ENCODE assay signal across 5 fruit fly cellular contexts in the genomic region with DNA sequence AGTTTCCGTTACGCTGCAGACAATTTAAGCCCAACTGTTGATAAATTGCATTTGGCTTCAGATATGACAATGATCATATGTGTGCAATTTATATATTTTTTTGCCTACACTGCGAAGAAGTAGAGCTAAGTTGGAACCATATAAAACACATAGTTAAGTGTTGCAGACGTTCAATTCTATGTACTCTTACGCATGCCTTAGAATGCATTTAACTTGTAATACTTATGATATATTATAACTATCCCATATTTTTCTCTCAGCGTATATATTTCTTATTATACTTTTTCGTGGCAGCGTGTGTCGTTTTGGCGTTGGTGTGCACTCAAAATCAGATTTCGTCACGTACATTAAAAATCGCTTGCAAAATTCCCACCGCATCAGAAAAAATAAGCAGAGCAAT.
TF ChIP-seq lines count a peak whose summit lies in the region.

No protein-coding gene starts in this region.

- no peak for TF ChIP-seq CTCF in whole organism, embryonic (GFP tag; optimal IDR thresholded peaks at IDR 0.05; lab: Kevin White, UChicago)

TF ChIP-seq in whole organism, adult, 20 proteins besides CTCF, POLR2A, EP300 and RAD21 (continues in another document):
- TF ChIP-seq cnc (optimal IDR thresholded peaks at IDR 0.05; lab: Kevin White, UChicago): no peak
- no peak for TF ChIP-seq pad (GFP tag; optimal IDR thresholded peaks at IDR 0.05; lab: Kevin White, UChicago)
- TF ChIP-seq Hr96 (GFP tag; optimal IDR thresholded peaks at IDR 0.05; lab: Kevin White, UChicago): no peak
- TF ChIP-seq Mnt (GFP tag; optimal IDR thresholded peaks at IDR 0.05; lab: Kevin White, UChicago): no peak
- peak; percentile 47 for TF ChIP-seq CG1620 (GFP tag; optimal IDR thresholded peaks at IDR 0.05; lab: Kevin White, UChicago)
- no peak for TF ChIP-seq CG12768 (GFP tag; optimal IDR thresholded peaks at IDR 0.05; lab: Kevin White, UChicago)
- peak; percentile 31 for TF ChIP-seq CG7045 (GFP tag; optimal IDR thresholded peaks at IDR 0.05; lab: Kevin White, UChicago)
- no peak for TF ChIP-seq cic (GFP tag; optimal IDR thresholded peaks at IDR 0.05; lab: Kevin White, UChicago)
- TF ChIP-seq CG7101 (tag; optimal IDR thresholded peaks at IDR 0.05; lab: Kevin White, UChicago): peak; percentile 73
- TF ChIP-seq toe (GFP tag; optimal IDR thresholded peaks at IDR 0.05; lab: Kevin White, UChicago): no peak
- peak; percentile 37 for TF ChIP-seq CG5204 (GFP tag; optimal IDR thresholded peaks at IDR 0.05; lab: Kevin White, UChicago)
- TF ChIP-seq Crg-1 (GFP tag; optimal IDR thresholded peaks at IDR 0.05; lab: Kevin White, UChicago): no peak
- no peak for TF ChIP-seq kay (GFP tag; lab: Kevin White, UChicago; ENCODE audit: borderline replicate concordance)
- peak; percentile 83 for TF ChIP-seq bab1 (GFP tag; optimal IDR thresholded peaks at IDR 0.05; lab: Kevin White, UChicago)
- peak; percentile 36 for TF ChIP-seq tj (GFP tag; optimal IDR thresholded peaks at IDR 0.05; lab: Kevin White, UChicago)
- peak; percentile 47 for TF ChIP-seq CG33017 (tag; optimal IDR thresholded peaks at IDR 0.05; lab: Kevin White, UChicago)
- TF ChIP-seq Clk (GFP tag; optimal IDR thresholded peaks at IDR 0.05; lab: Kevin White, UChicago): no peak
- peak; percentile 28 for TF ChIP-seq CG11617 (GFP tag; optimal IDR thresholded peaks at IDR 0.05; lab: Kevin White, UChicago)

TF ChIP-seq in whole organism, embryonic, 481 proteins besides CTCF, POLR2A, EP300 and RAD21 (continues in another document):
- TF ChIP-seq az2 (GFP tag; optimal IDR thresholded peaks at IDR 0.05; lab: Kevin White, UChicago): peak; percentile 0
- TF ChIP-seq Max (GFP tag; optimal IDR thresholded peaks at IDR 0.05; lab: Kevin White, UChicago): peak; percentile 8
- peak; percentile 8; the same call in 1 of the 2 replicates for TF ChIP-seq al (GFP tag; IDR thresholded peaks at IDR 0.05; lab: Robert Waterston, UW)
- TF ChIP-seq bab2 (GFP tag; optimal IDR thresholded peaks at IDR 0.05; lab: Kevin White, UChicago): no peak
- no peak for TF ChIP-seq Mes4 (GFP tag; optimal IDR thresholded peaks at IDR 0.05; lab: Kevin White, UChicago)
- 0 out of 2 replicates have a peak, but pooled peaks have one; percentile 25 for TF ChIP-seq ap (GFP tag; IDR thresholded peaks at IDR 0.05; lab: Robert Waterston, UW)
- TF ChIP-seq CG15269 (tag; optimal IDR thresholded peaks at IDR 0.05; lab: Kevin White, UChicago): peak; percentile 55
- TF ChIP-seq Hr51 (GFP tag; optimal IDR thresholded peaks at IDR 0.05; lab: Kevin White, UChicago): peak in 1 of 2 experiments; percentile 53
- TF ChIP-seq CG4617 (GFP tag; optimal IDR thresholded peaks at IDR 0.05; lab: Kevin White, UChicago; ENCODE audit: borderline replicate concordance): no peak
- TF ChIP-seq HmgD (GFP tag; optimal IDR thresholded peaks at IDR 0.05; lab: Kevin White, UChicago): no peak
- peak; percentile 22; the same call in 1 of the 2 replicates for TF ChIP-seq CG17328 (GFP tag; IDR thresholded peaks at IDR 0.05; lab: Robert Waterston, UW)
- TF ChIP-seq CG3847 (GFP tag; IDR thresholded peaks at IDR 0.05; lab: Robert Waterston, UW): peak; percentile 36; the same call in 1 of the 2 replicates
- TF ChIP-seq gsb (GFP tag; IDR thresholded peaks at IDR 0.05; lab: Robert Waterston, UW): peak; percentile 31; the same call in 1 of the 2 replicates
- TF ChIP-seq Taf1 (GFP tag; IDR thresholded peaks at IDR 0.05; lab: Robert Waterston, UW): no peak
- peak; percentile 72 for TF ChIP-seq slbo (GFP tag; IDR thresholded peaks at IDR 0.05; lab: Robert Waterston, UW)
- peak in 1 of 2 experiments; percentile 20 for TF ChIP-seq bsh (GFP tag; optimal IDR thresholded peaks at IDR 0.05; lab: Kevin White, UChicago)

TF ChIP-seq in whole organism, prepupa, 60 proteins besides CTCF, POLR2A, EP300 and RAD21 (continues in another document):
- TF ChIP-seq CG8119 (GFP tag; IDR thresholded peaks at IDR 0.05; lab: Robert Waterston, UW) (no peak; the same call in 1 of the 3 replicates), Eip78C (GFP tag; lab: Kevin White, UChicago) (peak; percentile 64), fd85E (GFP tag; optimal IDR thresholded peaks at IDR 0.05; lab: Kevin White, UChicago) (no peak), CG6163 (GFP tag; IDR thresholded peaks at IDR 0.05; lab: Robert Waterston, UW) (no peak; the same call in 2 of the 3 replicates), spab (GFP tag; optimal IDR thresholded peaks at IDR 0.05; lab: Kevin White, UChicago) (no peak), CG4318 (GFP tag; optimal IDR thresholded peaks at IDR 0.05; lab: Kevin White, UChicago) (peak; percentile 9), esn (GFP tag; optimal IDR thresholded peaks at IDR 0.05; lab: Kevin White, UChicago) (peak; percentile 75), salr (GFP tag; optimal IDR thresholded peaks at IDR 0.05; lab: Kevin White, UChicago) (peak in 1 of 2 experiments; percentile 8), Hr38 (GFP tag; optimal IDR thresholded peaks at IDR 0.05; lab: Kevin White, UChicago) (no peak), vri (GFP tag; optimal IDR thresholded peaks at IDR 0.05; lab: Kevin White, UChicago) (peak; percentile 64), Hr4 (GFP tag; optimal IDR thresholded peaks at IDR 0.05; lab: Kevin White, UChicago) (peak; percentile 68), OdsH (GFP tag; optimal IDR thresholded peaks at IDR 0.05; lab: Kevin White, UChicago) (peak; percentile 68), Sox102F (GFP tag; optimal IDR thresholded peaks at IDR 0.05; lab: Kevin White, UChicago) (peak; percentile 71), eg (GFP tag; IDR thresholded peaks at IDR 0.05; lab: Robert Waterston, UW) (no peak), CG34406 (GFP tag; optimal IDR thresholded peaks at IDR 0.05; lab: Kevin White, UChicago) (peak; percentile 69), CG6792 (GFP tag; optimal IDR thresholded peaks at IDR 0.05; lab: Kevin White, UChicago) (peak; percentile 31), CG10631 (GFP tag; optimal IDR thresholded peaks at IDR 0.05; lab: Kevin White, UChicago) (peak; percentile 41), CG9139 (GFP tag; optimal IDR thresholded peaks at IDR 0.05; lab: Kevin White, UChicago) (no peak)

TF ChIP-seq in whole organism, pupa, 21 proteins besides CTCF, POLR2A, EP300 and RAD21:
- TF ChIP-seq rn (GFP tag; IDR thresholded peaks at IDR 0.05; lab: Robert Waterston, UW): peak; percentile 32; the same call in 1 of the 2 replicates
- peak; percentile 69 for TF ChIP-seq CG12605 (GFP tag; IDR thresholded peaks at IDR 0.05; lab: Robert Waterston, UW)
- TF ChIP-seq CG17806 (tag; optimal IDR thresholded peaks at IDR 0.05; lab: Kevin White, UChicago): peak; percentile 43
- TF ChIP-seq Ets98B (GFP tag; IDR thresholded peaks at IDR 0.05; lab: Robert Waterston, UW): peak; percentile 77
- TF ChIP-seq Pif1B (GFP tag; optimal IDR thresholded peaks at IDR 0.05; lab: Kevin White, UChicago): peak; percentile 28
- peak; percentile 86 for TF ChIP-seq CG32121 (GFP tag; IDR thresholded peaks at IDR 0.05; lab: Robert Waterston, UW)
- peak; percentile 59 for TF ChIP-seq Snoo (tag; optimal IDR thresholded peaks at IDR 0.05; lab: Kevin White, UChicago)
- no peak for TF ChIP-seq CG15710 (tag; optimal IDR thresholded peaks at IDR 0.05; lab: Kevin White, UChicago)
- TF ChIP-seq Pif1A (GFP tag; optimal IDR thresholded peaks at IDR 0.05; lab: Kevin White, UChicago): peak; percentile 55
- peak; percentile 44 for TF ChIP-seq CG8301 (tag; optimal IDR thresholded peaks at IDR 0.05; lab: Kevin White, UChicago)
- TF ChIP-seq CG8159 (tag; optimal IDR thresholded peaks at IDR 0.05; lab: Kevin White, UChicago): no peak
- peak; percentile 36; the same call in 1 of the 2 replicates for TF ChIP-seq CG10348 (GFP tag; IDR thresholded peaks at IDR 0.05; lab: Robert Waterston, UW)
- no peak for TF ChIP-seq CG9948 (tag; optimal IDR thresholded peaks at IDR 0.05; lab: Kevin White, UChicago)
- TF ChIP-seq CG4496 (GFP tag; IDR thresholded peaks at IDR 0.05; lab: Robert Waterston, UW): peak; percentile 85

TF ChIP-seq in whole organism, wandering third instar larva, 38 proteins besides CTCF, POLR2A, EP300 and RAD21 (continues in another document):
- no peak for TF ChIP-seq Hr78 (GFP tag; optimal IDR thresholded peaks at IDR 0.05; lab: Kevin White, UChicago)
- TF ChIP-seq dmrt93B (GFP tag; optimal IDR thresholded peaks at IDR 0.05; lab: Kevin White, UChicago): peak; percentile 62
- peak; percentile 66 for TF ChIP-seq fru (GFP tag; optimal IDR thresholded peaks at IDR 0.05; lab: Kevin White, UChicago)
- no peak for TF ChIP-seq Myc (optimal IDR thresholded peaks at IDR 0.05; lab: Kevin White, UChicago)
- no peak for TF ChIP-seq Rel (GFP tag; optimal IDR thresholded peaks at IDR 0.05; lab: Kevin White, UChicago)
- peak; percentile 31 for TF ChIP-seq Rel (tag; optimal IDR thresholded peaks at IDR 0.05; lab: Kevin White, UChicago)
- TF ChIP-seq dl (GFP tag; optimal IDR thresholded peaks at IDR 0.05; lab: Kevin White, UChicago; ENCODE audit: insufficient read depth in 1 of 2, partially characterized antibody in 2 of 2): no peak
- no peak for TF ChIP-seq woc (GFP tag; optimal IDR thresholded peaks at IDR 0.05; lab: Kevin White, UChicago)
- peak; percentile 63 for TF ChIP-seq CG32264 (GFP tag; optimal IDR thresholded peaks at IDR 0.05; lab: Kevin White, UChicago)
- peak; percentile 85 for TF ChIP-seq h (GFP tag; optimal IDR thresholded peaks at IDR 0.05; lab: Kevin White, UChicago)
- TF ChIP-seq psq (GFP tag; optimal IDR thresholded peaks at IDR 0.05; lab: Kevin White, UChicago): peak; percentile 56
- no peak for TF ChIP-seq usp (GFP tag; optimal IDR thresholded peaks at IDR 0.05; lab: Kevin White, UChicago)
- peak; percentile 38 for TF ChIP-seq brk (GFP tag; optimal IDR thresholded peaks at IDR 0.05; lab: Kevin White, UChicago)
- TF ChIP-seq Sp1 (GFP tag; optimal IDR thresholded peaks at IDR 0.05; lab: Kevin White, UChicago): peak; percentile 73
- TF ChIP-seq Dif (GFP tag; optimal IDR thresholded peaks at IDR 0.05; lab: Kevin White, UChicago; ENCODE audit: partially characterized antibody): no peak
- peak; percentile 74 for TF ChIP-seq Hnf4 (GFP tag; optimal IDR thresholded peaks at IDR 0.05; lab: Kevin White, UChicago)
- TF ChIP-seq HLH106 (tag; optimal IDR thresholded peaks at IDR 0.05; lab: Kevin White, UChicago): peak; percentile 82
- no peak for TF ChIP-seq Dfd (GFP tag; optimal IDR thresholded peaks at IDR 0.05; lab: Kevin White, UChicago)
- TF ChIP-seq N (GFP tag; optimal IDR thresholded peaks at IDR 0.05; lab: Kevin White, UChicago): no peak
- peak; percentile 70 for TF ChIP-seq br (GFP tag; optimal IDR thresholded peaks at IDR 0.05; lab: Kevin White, UChicago)
- TF ChIP-seq lola (GFP tag; optimal IDR thresholded peaks at IDR 0.05; lab: Kevin White, UChicago): no peak
- no peak for TF ChIP-seq GATAd (GFP tag; optimal IDR thresholded peaks at IDR 0.05; lab: Kevin White, UChicago)
- peak; percentile 63 for TF ChIP-seq sage (GFP tag; optimal IDR thresholded peaks at IDR 0.05; lab: Kevin White, UChicago)
- no peak for TF ChIP-seq pan (optimal IDR thresholded peaks at IDR 0.05; lab: Kevin White, UChicago)
- TF ChIP-seq foxo (GFP tag; optimal IDR thresholded peaks at IDR 0.05; lab: Kevin White, UChicago): peak in 1 of 2 experiments; percentile 78
- peak; percentile 68 for TF ChIP-seq tai (GFP tag; optimal IDR thresholded peaks at IDR 0.05; lab: Kevin White, UChicago)
- no peak for TF ChIP-seq jim (GFP tag; optimal IDR thresholded peaks at IDR 0.05; lab: Kevin White, UChicago)
